Worm (Caenorhabditis elegans): Measurements from ENCODE around the gene ergo-1.

The ergo-1 gene

DNA sequence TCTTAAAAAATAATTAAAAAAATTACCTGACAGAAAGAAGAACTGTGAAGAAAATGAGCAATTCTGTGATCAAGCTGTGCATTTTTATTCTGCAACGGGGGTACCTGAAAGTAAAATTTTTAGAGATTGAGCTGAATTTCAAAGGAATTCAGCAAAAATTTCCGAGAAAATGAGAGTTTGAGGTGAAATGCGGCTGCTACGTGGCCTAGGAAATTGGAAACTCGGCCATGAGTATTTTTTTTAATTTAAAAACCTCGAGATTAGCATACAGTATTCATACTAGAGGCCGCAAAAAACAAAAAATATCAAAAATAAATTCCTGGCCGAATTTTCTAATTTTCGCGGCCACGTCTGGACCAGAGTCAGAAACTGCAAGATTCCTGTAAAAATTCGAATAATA, 24.7 kb downstream of the ergo-1 start, which contains the start of gene flp-34:
Gene flp-34 (minus strand): TSS at position 101 of the 400 bp plus-strand sequence.
- TF ChIP-seq efl-1 (optimal IDR thresholded peaks at IDR 0.05) = no peak
- TF ChIP-seq efl-1 (GFP tag; optimal IDR thresholded peaks at IDR 0.05 in 1 of 2) = peak in 1 of 2 experiments; percentile 3
- no peak for TF ChIP-seq lir-3 (tag; optimal IDR thresholded peaks at IDR 0.05; ENCODE audit: poor library complexity)

DNA sequence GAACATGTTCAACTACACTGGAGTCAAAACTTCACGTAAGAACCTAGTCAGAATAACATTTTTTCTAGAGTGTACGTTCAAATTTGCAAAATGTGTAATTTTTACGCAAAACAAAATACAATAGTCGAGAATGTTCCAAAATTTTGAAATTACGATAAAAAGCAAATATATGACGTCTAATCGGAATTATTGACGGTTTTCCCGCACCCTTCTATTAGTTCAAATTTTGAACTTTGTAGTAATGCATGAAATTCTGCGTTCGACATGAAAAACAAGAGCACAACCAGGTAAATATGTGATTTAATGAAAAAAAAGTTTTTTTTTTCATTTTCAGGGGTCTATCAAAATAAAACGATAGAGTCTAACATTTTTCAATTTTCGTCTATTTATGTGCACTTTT, 29.5 kb downstream of the ergo-1 start:
- no peak for TF ChIP-seq isw-1 (GFP tag; IDR thresholded peaks at IDR 0.05)
- no peak for TF ChIP-seq nhr-11 (tag; optimal IDR thresholded peaks at IDR 0.05)
- TF ChIP-seq ets-5 (GFP tag; IDR thresholded peaks at IDR 0.05) = no peak
- no peak for TF ChIP-seq lin-13 (GFP tag; optimal IDR thresholded peaks at IDR 0.05)
- TF ChIP-seq ceh-8 (GFP tag; optimal IDR thresholded peaks at IDR 0.05) = no peak
- no peak for TF ChIP-seq xbp-1 (tag; optimal IDR thresholded peaks at IDR 0.05)
- TF ChIP-seq C04F5.9 (tag; optimal IDR thresholded peaks at IDR 0.05) = no peak
- TF ChIP-seq fkh-4 (tag; optimal IDR thresholded peaks at IDR 0.05; ENCODE audit: borderline replicate concordance) = no peak
- no peak for TF ChIP-seq C16A3.4 (tag; optimal IDR thresholded peaks at IDR 0.05)
- TF ChIP-seq pax-3 (tag; optimal IDR thresholded peaks at IDR 0.05) = no peak
- TF ChIP-seq blmp-1 (tag; optimal IDR thresholded peaks at IDR 0.05) = no peak
- no peak for TF ChIP-seq zag-1 (tag; optimal IDR thresholded peaks at IDR 0.05)
- no peak for TF ChIP-seq nhr-77 (tag; optimal IDR thresholded peaks at IDR 0.05)
- no peak for TF ChIP-seq mef-2 (tag; optimal IDR thresholded peaks at IDR 0.05)
- no peak for TF ChIP-seq nhr-12 (tag; optimal IDR thresholded peaks at IDR 0.05)

DNA sequence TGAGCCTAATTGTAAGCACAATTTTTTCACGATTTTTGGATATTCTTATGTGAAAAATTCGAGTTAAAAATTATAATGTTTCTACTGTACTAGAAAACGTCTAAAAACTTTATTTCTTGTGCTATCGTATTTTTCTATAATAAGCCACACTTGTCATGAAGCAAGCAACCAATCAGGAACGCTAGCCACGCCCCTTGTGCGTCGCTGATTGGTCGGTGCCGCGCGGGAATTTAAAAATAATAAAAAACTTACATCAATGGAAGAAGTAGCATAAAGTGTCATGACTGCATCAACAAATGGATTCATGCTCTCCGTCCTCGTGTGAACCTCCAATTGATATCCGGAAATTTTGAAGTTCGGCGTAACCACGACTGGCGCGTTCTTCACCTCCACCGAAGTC, 38.6 kb downstream of the ergo-1 start:
- TF ChIP-seq swsn-7 (tag; optimal IDR thresholded peaks at IDR 0.05) (no peak), snpc-4 (tag; optimal IDR thresholded peaks at IDR 0.05) (no peak), ztf-4 (tag; optimal IDR thresholded peaks at IDR 0.05) (no peak), lin-39 (tag; optimal IDR thresholded peaks at IDR 0.05) (no peak), ama-1 (optimal IDR thresholded peaks at IDR 0.05) (no peak), efl-1 (optimal IDR thresholded peaks at IDR 0.05) (no peak), efl-1 (GFP tag; optimal IDR thresholded peaks at IDR 0.05 in 1 of 2) (peak in 1 of 2 experiments; percentile 1), nhr-85 (tag) (no peak), C04F5.9 (tag; optimal IDR thresholded peaks at IDR 0.05) (no peak)

DNA sequence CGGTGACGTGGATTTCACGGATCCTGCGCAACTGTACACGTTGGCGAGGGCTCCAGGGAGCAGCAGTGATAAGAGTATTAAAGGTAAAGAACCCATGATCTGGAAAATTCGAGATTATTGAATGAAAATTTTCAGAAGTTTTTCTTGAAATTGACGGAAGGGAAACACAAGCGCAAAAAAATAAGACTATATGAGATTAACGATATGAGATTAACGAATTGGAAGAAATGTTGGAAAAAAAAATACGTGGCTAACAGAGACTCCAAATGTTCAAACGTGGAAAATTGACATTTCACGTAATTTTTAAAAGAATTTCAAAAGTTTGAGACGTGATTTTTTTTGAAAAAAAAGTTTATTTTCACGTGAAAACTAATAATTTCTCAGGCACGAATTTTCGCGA, 39.9 kb downstream of the ergo-1 start, which contains the start of gene nra-4:
Gene nra-4 (minus strand): TSS at position 101 of the 400 bp plus-strand sequence.
- no peak for TF ChIP-seq pax-3 (tag; optimal IDR thresholded peaks at IDR 0.05)
- TF ChIP-seq unc-130 (tag; optimal IDR thresholded peaks at IDR 0.05) = no peak
- TF ChIP-seq nhr-85 (tag) = no peak

DNA sequence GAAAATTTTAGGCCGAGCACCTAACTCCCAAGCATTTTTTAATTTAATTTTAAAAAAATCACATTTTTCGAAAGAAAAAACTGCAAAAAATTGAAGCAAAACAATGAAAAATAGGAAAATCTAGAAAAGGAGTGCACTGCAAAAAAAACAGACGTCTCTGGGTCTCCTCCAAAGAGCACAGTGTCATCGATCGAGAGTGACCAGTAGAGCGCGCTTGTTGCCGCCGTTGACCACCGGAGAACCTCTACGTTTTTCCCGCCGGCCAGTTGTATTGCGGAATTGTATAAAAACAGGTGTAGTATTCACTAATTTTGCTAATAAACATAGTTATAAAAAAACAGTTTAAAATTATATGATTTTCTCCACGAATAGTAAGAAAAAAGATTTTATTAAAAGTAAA, 40.7 kb downstream of the ergo-1 start:
- TF ChIP-seq efl-1 (optimal IDR thresholded peaks at IDR 0.05) (peak; percentile 21 to 36), efl-1 (GFP tag; optimal IDR thresholded peaks at IDR 0.05 in 1 of 2) (no peak), lsy-2 (tag; optimal IDR thresholded peaks at IDR 0.05) (peak in 1 of 2 experiments; percentile 38), nhr-28 (tag; optimal IDR thresholded peaks at IDR 0.05) (no peak), ceh-82 (tag; optimal IDR thresholded peaks at IDR 0.05) (peak in 1 of 3 experiments; percentile 7), swsn-7 (tag; optimal IDR thresholded peaks at IDR 0.05) (no peak), ceh-8 (GFP tag; optimal IDR thresholded peaks at IDR 0.05) (no peak), lin-35 (GFP tag; optimal IDR thresholded peaks at IDR 0.05) (peak; percentile 6 to 40), dpl-1 (GFP tag; optimal IDR thresholded peaks at IDR 0.05) (peak in 1 of 3 experiments; percentile 46)

DNA sequence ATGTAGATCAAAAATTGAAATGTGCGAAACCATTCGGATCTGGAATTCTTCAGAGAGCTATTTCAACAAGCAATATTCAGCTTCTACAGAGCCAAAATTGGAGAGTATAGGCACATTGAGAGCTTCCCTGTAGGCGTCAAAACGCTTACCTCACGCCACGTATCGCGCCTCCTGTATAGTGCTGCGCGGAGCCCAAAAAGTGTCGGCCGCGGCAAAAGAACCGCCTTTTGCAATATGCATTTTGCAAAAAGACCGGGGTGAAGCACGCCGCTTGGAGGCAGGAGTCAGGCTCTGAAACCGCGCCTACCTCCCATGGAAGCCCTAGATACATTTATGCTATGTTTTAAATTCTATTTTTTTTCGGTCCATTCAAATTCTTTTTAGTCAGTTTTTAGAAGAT, 43.0 kb downstream of the ergo-1 start:
- TF ChIP-seq fos-1 (tag; optimal IDR thresholded peaks at IDR 0.05) (no peak), mep-1 (tag; optimal IDR thresholded peaks at IDR 0.05) (no peak), nhr-237 (tag; optimal IDR thresholded peaks at IDR 0.05) (no peak)
